Worm (Caenorhabditis elegans) whole organism, L3 larva: ENCODE data around the gene srj-39.
A peak's percentile ranks its signal among the peaks of the same experiment; 100 is the strongest.

Experiments used
- R02D3.7 ChIP-seq: fragments of 150-350 bp; optimal IDR thresholded peaks from 2 replicates; lab custom pipeline; 2014; ENCODE audit warnings: missing biosample characterization, missing genetic modification characterization
- ZK546.5 ChIP-seq: sonication (generic microtip); optimal IDR thresholded peaks from 2 replicates; lab custom pipeline; 2017; ENCODE audit warnings: missing biosample characterization, missing genetic modification characterization
- aly-2 ChIP-seq: fragments of 150-350 bp; optimal IDR thresholded peaks from 2 replicates; lab custom pipeline; 2014; ENCODE audit warnings: missing biosample characterization, missing genetic modification characterization
- ceh-16 ChIP-seq: sonication (generic microtip); optimal IDR thresholded peaks from 2 replicates; lab custom pipeline; 2017; ENCODE audit warnings: missing biosample characterization, missing genetic modification characterization
- ceh-28 ChIP-seq: fragments of 150-350 bp; optimal IDR thresholded peaks from 2 replicates; lab custom pipeline; 2014; ENCODE audit warnings: missing biosample characterization, missing genetic modification reagents, missing genetic modification characterization
- ceh-82 ChIP-seq: fragments of 150-350 bp; optimal IDR thresholded peaks from 2 replicates; lab custom pipeline; 2014; ENCODE audit warnings: missing biosample characterization, missing genetic modification characterization
- ceh-9 ChIP-seq: sonication (generic microtip); optimal IDR thresholded peaks from 2 replicates; lab custom pipeline; 2018; ENCODE audit warnings: missing biosample characterization, missing genetic modification characterization
- egl-27 ChIP-seq: sonication (generic microtip); optimal IDR thresholded peaks from 4 replicates; lab custom pipeline; 2017; ENCODE audit warnings: missing biosample characterization, missing genetic modification reagents, missing genetic modification characterization
- egl-5 ChIP-seq: fragments of 150-350 bp; optimal IDR thresholded peaks from 2 replicates; lab custom pipeline; 2017; ENCODE audit warnings: missing biosample characterization, missing genetic modification reagents, missing genetic modification characterization, inconsistent platforms
- elt-1 ChIP-seq: fragments of 150-350 bp; optimal IDR thresholded peaks from 2 replicates; lab custom pipeline; 2014; ENCODE audit warnings: missing biosample characterization, missing genetic modification characterization
- elt-2 ChIP-seq: sonication (generic microtip); optimal IDR thresholded peaks from 2 replicates; lab custom pipeline; 2016; ENCODE audit warnings: missing genetic modification reagents, mild to moderate bottlenecking, missing genetic modification characterization, missing compliant biosample characterization
- elt-3 ChIP-seq, 3 experiments: fragments of 150-350 bp in 1 of 3; sonication (generic microtip) in 2 of 3; optimal IDR thresholded peaks; 2 replicates in 2 of 3; 4 replicates in 1 of 3; lab custom pipeline; 2014 to 2017; ENCODE audit warnings: missing biosample characterization in 3 of 3, missing genetic modification characterization in 3 of 3
- eor-1 ChIP-seq, 2 experiments: fragments of 150-350 bp; optimal IDR thresholded peaks; 2 replicates each; lab custom pipeline; 2014 to 2018; ENCODE audit warnings: missing biosample characterization in 2 of 2, missing genetic modification characterization in 2 of 2
- fkh-2 ChIP-seq: fragments of 150-350 bp; optimal IDR thresholded peaks from 2 replicates; lab custom pipeline; 2014; ENCODE audit warnings: missing biosample characterization, missing genetic modification reagents, missing genetic modification characterization
- fos-1 ChIP-seq: fragments of 150-350 bp; optimal IDR thresholded peaks from 2 replicates; lab custom pipeline; 2014; ENCODE audit warnings: missing biosample characterization, missing genetic modification characterization
- hmg-11 ChIP-seq: sonication (generic microtip); optimal IDR thresholded peaks from 2 replicates; lab custom pipeline; 2016; ENCODE audit warnings: missing genetic modification characterization, missing compliant biosample characterization
- jun-1 ChIP-seq: fragments of 150-350 bp; optimal IDR thresholded peaks from 2 replicates; lab custom pipeline; 2014; ENCODE audit warnings: missing biosample characterization, missing genetic modification reagents, missing genetic modification characterization
- lin-15B ChIP-seq: fragments of 150-350 bp; optimal IDR thresholded peaks from 2 replicates; lab custom pipeline; 2014; ENCODE audit warnings: missing biosample characterization, missing genetic modification characterization
- lin-39 ChIP-seq: fragments of 150-350 bp; optimal IDR thresholded peaks from 2 replicates; lab custom pipeline; 2018; ENCODE audit warnings: missing biosample characterization, missing genetic modification reagents, missing genetic modification characterization
- lsy-12 ChIP-seq: sonication (generic microtip); optimal IDR thresholded peaks from 2 replicates; lab custom pipeline; 2016; ENCODE audit warnings: mild to moderate bottlenecking, missing genetic modification characterization, missing compliant biosample characterization
- mdl-1 ChIP-seq: fragments of 150-350 bp; optimal IDR thresholded peaks from 2 replicates; lab custom pipeline; 2014; ENCODE audit warnings: missing biosample characterization, missing genetic modification characterization
- mml-1 ChIP-seq: fragments of 150-350 bp; sonication (generic microtip); optimal IDR thresholded peaks from 3 replicates; lab custom pipeline; 2014; ENCODE audit warnings: missing biosample characterization, missing genetic modification characterization
- nhr-12 ChIP-seq: fragments of 150-350 bp; optimal IDR thresholded peaks from 2 replicates; lab custom pipeline; 2014; ENCODE audit warnings: missing biosample characterization, missing genetic modification characterization
- nhr-23 ChIP-seq: fragments of 150-350 bp; optimal IDR thresholded peaks from 2 replicates; lab custom pipeline; 2014; ENCODE audit warnings: missing biosample characterization, missing genetic modification reagents, missing genetic modification characterization
- nhr-237 ChIP-seq: fragments of 150-350 bp; optimal IDR thresholded peaks from 2 replicates; lab custom pipeline; 2014; ENCODE audit warnings: missing biosample characterization, missing genetic modification characterization
- nhr-25 ChIP-seq: sonication (generic microtip); optimal IDR thresholded peaks from 2 replicates; lab custom pipeline; 2017; ENCODE audit warnings: missing biosample characterization, missing genetic modification characterization
- nhr-28 ChIP-seq: fragments of 150-350 bp; optimal IDR thresholded peaks from 2 replicates; lab custom pipeline; 2014; ENCODE audit warnings: missing biosample characterization, missing genetic modification characterization
- nhr-76 ChIP-seq: fragments of 150-350 bp; sonication (generic microtip); optimal IDR thresholded peaks from 5 replicates; lab custom pipeline; 2014; ENCODE audit warnings: missing biosample characterization, missing genetic modification characterization
- pqm-1 ChIP-seq: fragments of 150-350 bp; optimal IDR thresholded peaks from 2 replicates; lab custom pipeline; 2017; ENCODE audit warnings: missing biosample characterization, missing genetic modification characterization, inconsistent platforms
- sea-2 ChIP-seq: fragments of 150-350 bp; sonication (generic microtip); optimal IDR thresholded peaks from 4 replicates; lab custom pipeline; 2014; ENCODE audit warnings: missing biosample characterization, missing genetic modification reagents, missing genetic modification characterization
- skn-1 ChIP-seq: fragments of 150-350 bp; optimal IDR thresholded peaks from 2 replicates; lab custom pipeline; 2014; ENCODE audit warnings: missing biosample characterization, missing genetic modification characterization
- unc-39 ChIP-seq: sonication (generic microtip); optimal IDR thresholded peaks from 4 replicates; lab custom pipeline; 2017; ENCODE audit warnings: missing biosample characterization, missing genetic modification characterization
- unc-62 ChIP-seq: fragments of 150-350 bp; sonication (generic microtip); optimal IDR thresholded peaks from 4 replicates; lab custom pipeline; 2014; ENCODE audit warnings: missing biosample characterization, missing genetic modification reagents, missing genetic modification characterization
- ztf-4 ChIP-seq: fragments of 150-350 bp; optimal IDR thresholded peaks from 2 replicates; lab custom pipeline; 2014; ENCODE audit warnings: missing biosample characterization, missing genetic modification characterization

srj-39 gene

DNA sequence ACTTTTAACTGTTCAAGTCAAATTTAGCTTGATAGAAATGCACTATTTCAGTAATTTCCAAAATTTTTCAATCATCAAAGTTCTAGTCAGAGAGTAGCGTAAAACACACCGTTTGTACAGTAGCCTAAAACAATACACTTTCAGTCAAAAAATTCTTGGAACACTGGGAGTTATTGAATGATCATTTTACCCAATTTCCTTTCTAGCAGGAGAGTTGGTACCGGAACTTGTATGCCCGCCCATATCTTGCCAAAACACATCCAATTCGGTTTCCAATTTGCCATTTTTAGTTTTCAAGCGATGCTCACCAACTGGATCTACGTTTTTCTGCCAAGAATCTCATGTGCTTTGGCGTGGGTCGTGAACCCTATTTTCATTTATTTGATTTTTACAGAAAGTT, at the start of gene srj-39:
TSS of gene srj-39 (plus strand) at position 301 of the 400 bp plus-strand sequence.
- no peak for TF ChIP-seq lsy-12 (tag; lab: Kevin White, UChicago)
- TF ChIP-seq nhr-23 (tag; lab: Kevin White, UChicago), result no peak
- TF ChIP-seq nhr-12 (tag; lab: Kevin White, UChicago), result no peak
- TF ChIP-seq fkh-2 (tag; lab: Kevin White, UChicago), result no peak
- TF ChIP-seq nhr-76 (tag; lab: Kevin White, UChicago), result no peak
- TF ChIP-seq mml-1, result no peak
- no peak for TF ChIP-seq egl-27 (tag; lab: Kevin White, UChicago)
- no peak for TF ChIP-seq R02D3.7 (tag; lab: Kevin White, UChicago)
- TF ChIP-seq lin-39 (tag; lab: Kevin White, UChicago), result no peak
- no peak for TF ChIP-seq elt-1
- TF ChIP-seq ZK546.5, result no peak
- no peak for TF ChIP-seq ceh-9 (tag; lab: Kevin White, UChicago)
- no peak for TF ChIP-seq nhr-25 (tag; lab: Kevin White, UChicago)
- TF ChIP-seq unc-62 (GFP tag; lab: Kevin White, UChicago), result no peak
- TF ChIP-seq lin-15B (tag; lab: Kevin White, UChicago), result no peak
- TF ChIP-seq nhr-237 (tag; lab: Kevin White, UChicago), result no peak
- TF ChIP-seq aly-2, result no peak

DNA sequence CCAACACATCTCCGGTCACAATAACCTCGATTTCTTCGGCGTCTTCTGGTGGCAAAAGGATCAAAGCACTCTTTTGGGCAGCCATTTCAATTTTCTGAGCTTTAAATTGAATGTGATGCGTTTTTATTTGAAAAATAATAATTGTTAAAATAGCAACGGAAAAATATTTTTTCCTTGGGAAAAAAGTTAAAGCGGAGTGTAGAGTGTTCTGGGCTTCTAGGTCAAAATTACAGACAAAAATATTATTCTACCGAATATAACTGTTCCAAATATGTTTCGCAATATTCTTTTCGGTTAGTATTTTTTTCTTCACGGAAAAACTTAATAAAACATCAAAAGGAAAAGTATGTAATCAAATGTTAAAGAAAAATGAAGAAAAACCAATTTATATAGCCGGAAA, 49.4 kb upstream of the srj-39 start, which contains the start of gene djr-1.2:
TSS of gene djr-1.2 (minus strand) at position 101 of the 400 bp plus-strand sequence.
- TF ChIP-seq ztf-4 (tag; lab: Kevin White, UChicago) (no peak), egl-5 (tag; lab: Kevin White, UChicago) (no peak), egl-27 (tag; lab: Kevin White, UChicago) (no peak), nhr-28 (no peak), ceh-82 (tag; lab: Kevin White, UChicago) (no peak), nhr-76 (tag; lab: Kevin White, UChicago) (no peak), lsy-12 (tag; lab: Kevin White, UChicago) (no peak)

DNA sequence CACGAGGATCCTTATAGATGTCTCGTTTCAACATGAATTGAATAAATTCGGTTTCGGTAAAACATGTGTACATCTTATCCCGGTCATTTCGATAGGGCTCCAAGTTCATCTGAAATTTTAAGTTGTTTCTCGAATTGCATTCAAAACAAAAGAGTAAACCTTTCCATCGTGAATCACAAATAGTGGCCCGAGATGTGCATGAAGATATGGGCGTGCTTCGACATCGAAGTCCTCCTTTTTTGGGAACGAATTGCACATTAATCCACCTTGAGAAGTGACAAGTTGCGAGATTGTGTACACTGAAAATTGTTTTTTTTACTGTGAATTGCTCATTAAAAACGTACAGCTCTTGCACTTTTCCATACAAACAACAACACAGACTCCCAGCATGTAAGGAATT, 48.2 kb upstream of the srj-39 start:
- TF ChIP-seq ZK546.5, result no peak
- TF ChIP-seq hmg-11 (tag; lab: Kevin White, UChicago), result no peak
- no peak for TF ChIP-seq nhr-12 (tag; lab: Kevin White, UChicago)
- no peak for TF ChIP-seq sea-2 (GFP tag; lab: Kevin White, UChicago)
- no peak for TF ChIP-seq unc-39
- TF ChIP-seq mml-1, result no peak
- TF ChIP-seq eor-1 (tag; optimal IDR thresholded peaks at IDR 0.05; lab: Kevin White, UChicago), result no peak
- no peak for TF ChIP-seq jun-1 (tag; lab: Kevin White, UChicago)
- TF ChIP-seq skn-1 (tag; lab: Kevin White, UChicago), result no peak

DNA sequence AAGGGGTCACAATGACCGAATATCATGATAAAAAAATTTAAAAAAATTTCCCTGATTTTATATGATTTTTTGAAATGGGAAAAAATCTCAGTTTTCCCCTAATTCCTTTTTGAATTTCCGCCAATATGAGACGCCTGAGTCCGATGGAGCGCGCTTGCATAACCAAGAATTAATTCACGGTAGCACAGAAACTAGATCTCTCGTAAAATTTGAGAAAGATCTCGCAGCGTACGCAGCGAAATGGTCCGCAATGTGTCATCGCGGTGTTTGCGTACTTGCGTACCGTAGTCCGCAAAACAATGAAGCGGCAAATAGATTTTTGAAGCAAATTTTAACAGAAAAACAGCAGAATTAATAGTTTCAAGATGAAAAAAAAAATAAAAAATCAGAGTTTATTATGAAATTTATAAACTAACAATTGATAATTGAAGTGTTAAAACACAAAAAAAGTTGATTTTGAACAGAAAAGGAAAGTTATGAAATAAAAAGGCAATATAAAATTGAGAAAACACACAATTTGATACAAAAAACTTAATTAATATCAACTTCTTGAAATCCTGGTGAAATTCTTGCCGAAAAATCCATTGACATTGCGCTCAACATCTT, 40.7 kb upstream of the srj-39 start:
- TF ChIP-seq lin-15B (tag; lab: Kevin White, UChicago), result peak; percentile 4

DNA sequence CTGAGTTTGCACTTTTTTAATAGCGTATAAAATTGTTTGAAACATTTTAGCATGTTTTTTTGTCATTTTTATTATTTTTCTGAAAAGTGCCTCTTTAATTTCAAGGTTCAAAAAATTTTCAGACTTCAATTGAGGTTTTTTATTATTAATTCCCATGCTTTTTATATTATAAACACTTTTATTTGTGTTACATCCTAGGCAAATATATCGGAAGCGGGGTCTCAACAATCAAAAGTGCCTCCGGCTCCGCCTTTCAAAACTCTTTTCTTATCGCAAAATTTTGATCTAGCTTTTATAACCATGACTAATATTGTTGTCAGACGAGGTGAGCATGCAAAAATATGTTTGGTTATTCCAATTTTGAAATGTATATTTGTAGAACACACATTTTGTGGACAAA, 30.9 kb upstream of the srj-39 start, which contains the start of gene otpl-2:
TSS of gene otpl-2 (plus strand) at position 301 of the 400 bp plus-strand sequence.
- no peak for TF ChIP-seq R02D3.7 (tag; lab: Kevin White, UChicago)
- no peak for TF ChIP-seq fos-1 (tag; lab: Kevin White, UChicago)
- TF ChIP-seq lsy-12 (tag; lab: Kevin White, UChicago), result no peak
- TF ChIP-seq ceh-16 (tag; lab: Kevin White, UChicago), result no peak
- TF ChIP-seq skn-1 (tag; lab: Kevin White, UChicago), result no peak
- no peak for TF ChIP-seq jun-1 (tag; lab: Kevin White, UChicago)
- TF ChIP-seq ceh-9 (tag; lab: Kevin White, UChicago), result no peak
- no peak for TF ChIP-seq ceh-28 (tag; lab: Kevin White, UChicago)
- no peak for TF ChIP-seq fkh-2 (tag; lab: Kevin White, UChicago)
- no peak for TF ChIP-seq elt-2 (tag; lab: Kevin White, UChicago)
- TF ChIP-seq egl-27 (tag; lab: Kevin White, UChicago), result no peak
- no peak for TF ChIP-seq hmg-11 (tag; lab: Kevin White, UChicago)
- TF ChIP-seq pqm-1, result no peak
- no peak for TF ChIP-seq sea-2 (GFP tag; lab: Kevin White, UChicago)
- no peak for TF ChIP-seq nhr-237 (tag; lab: Kevin White, UChicago)
- no peak for TF ChIP-seq elt-3 (tag; optimal IDR thresholded peaks at IDR 0.05; lab: Kevin White, UChicago)
- no peak for TF ChIP-seq mdl-1 (tag; lab: Kevin White, UChicago)
- TF ChIP-seq nhr-25 (tag; lab: Kevin White, UChicago), result no peak
